Worm (Caenorhabditis elegans): ENCODE results near the gene C25E10.12.

- TF ChIP-seq him-1 (tag; optimal IDR thresholded peaks at IDR 0.05), result no peak
- no peak for TF ChIP-seq dao-5 (tag; optimal IDR thresholded peaks at IDR 0.05)
- TF ChIP-seq W03F9.2 (tag; optimal IDR thresholded peaks at IDR 0.05), result peak; percentile 32
Observed at ce11 chrV:9095613-9096317, 33.5 kb upstream of the C25E10.12 start, which contains the start of gene F21C10.10.

Measured in whole organism, L4/young adult.